Worm (Caenorhabditis elegans): ENCODE data around the gene R11G1.1.

Gene R11G1.1

ce11 chrX:3694172-3694571 lies 34.9 kb downstream of the R11G1.1 start (continued):
- TF ChIP-seq snpc-1.3 (tag; optimal IDR thresholded peaks at IDR 0.05; ENCODE audit: insufficient read depth) (no peak), C06A6.2 (GFP tag; conservative IDR thresholded peaks at IDR 0.05) (no peak), ZK185.1 (tag; optimal IDR thresholded peaks at IDR 0.05; ENCODE audit: poor library complexity, severe bottlenecking) (no peak), cebp-2 (GFP tag; IDR thresholded peaks at IDR 0.05) (no peak), lsy-27 (tag; optimal IDR thresholded peaks at IDR 0.05; ENCODE audit: borderline replicate concordance, insufficient read depth) (no peak), nhr-90 (tag; optimal IDR thresholded peaks at IDR 0.05) (no peak), madf-10 (tag; optimal IDR thresholded peaks at IDR 0.05) (no peak), attf-5 (GFP tag; optimal IDR thresholded peaks at IDR 0.05) (peak; percentile 49), hlh-12 (tag; optimal IDR thresholded peaks at IDR 0.05) (no peak), zfh-2 (GFP tag; conservative IDR thresholded peaks at IDR 0.05) (peak; percentile 67; the same call in 1 of the 2 replicates), mcd-1 (GFP tag; IDR thresholded peaks at IDR 0.05) (peak; percentile 30; the same call in 1 of the 2 replicates), nfya-1 (tag; optimal IDR thresholded peaks at IDR 0.05; ENCODE audit: borderline replicate concordance, insufficient read depth) (no peak), K11D2.4 (GFP tag; IDR thresholded peaks at IDR 0.05) (peak; percentile 63; the same call in 1 of the 2 replicates), fkh-3 (tag; optimal IDR thresholded peaks at IDR 0.05) (no peak), snpc-1.1 (tag; optimal IDR thresholded peaks at IDR 0.05; ENCODE audit: insufficient read depth) (no peak), xnd-1 (tag; optimal IDR thresholded peaks at IDR 0.05) (no peak), egl-18 (GFP tag; IDR thresholded peaks at IDR 0.05) (no peak), sdz-38 (tag; optimal IDR thresholded peaks at IDR 0.05) (no peak), ceh-58 (GFP tag; IDR thresholded peaks at IDR 0.05) (no peak), dpl-1 (GFP tag; optimal IDR thresholded peaks at IDR 0.05) (no peak), lin-40 (tag; optimal IDR thresholded peaks at IDR 0.05) (no peak), madf-8 (GFP tag; conservative IDR thresholded peaks at IDR 0.05) (no peak), zim-3 (tag; optimal IDR thresholded peaks at IDR 0.05) (no peak), attf-3 (GFP tag; conservative IDR thresholded peaks at IDR 0.05) (no peak), ceh-100 (GFP tag; IDR thresholded peaks at IDR 0.05) (no peak), attf-6 (GFP tag; IDR thresholded peaks at IDR 0.05) (no peak), sea-2 (GFP tag; IDR thresholded peaks at IDR 0.05) (no peak), nhr-179 (tag; optimal IDR thresholded peaks at IDR 0.05) (no peak), die-1 (tag; optimal IDR thresholded peaks at IDR 0.05) (peak; percentile 26), ztf-26 (tag; optimal IDR thresholded peaks at IDR 0.05) (peak; percentile 8), mxl-1 (tag; optimal IDR thresholded peaks at IDR 0.05) (no peak), Y79H2A.3 (GFP tag; conservative IDR thresholded peaks at IDR 0.05) (no peak), ztf-18 (tag; optimal IDR thresholded peaks at IDR 0.05) (no peak), nfyb-1 (GFP tag; IDR thresholded peaks at IDR 0.05) (peak; percentile 52), let-607 (tag; optimal IDR thresholded peaks at IDR 0.05) (no peak), rcor-1 (GFP tag; IDR thresholded peaks at IDR 0.05) (no peak), aptf-2 (GFP tag; conservative IDR thresholded peaks at IDR 0.05) (0 out of 2 replicates have a peak, but pooled peaks have one; percentile 52), K12H6.12 (tag; optimal IDR thresholded peaks at IDR 0.05) (peak; percentile 59), bed-1 (GFP tag; IDR thresholded peaks at IDR 0.05) (no peak), pbrm-1 (GFP tag; IDR thresholded peaks at IDR 0.05) (peak; percentile 45; the same call in 1 of the 2 replicates), hrde-1 (tag; optimal IDR thresholded peaks at IDR 0.05; ENCODE audit: borderline replicate concordance) (no peak), C17E4.6 (GFP tag; IDR thresholded peaks at IDR 0.05) (no peak), Y95B8A.8 (GFP tag; IDR thresholded peaks at IDR 0.05) (no peak), ama-1 (optimal IDR thresholded peaks at IDR 0.05) (no peak), ama-1 (GFP tag; optimal IDR thresholded peaks at IDR 0.05) (no peak), tlf-1 (GFP tag; optimal IDR thresholded peaks at IDR 0.05) (no peak), repo-1 (tag; optimal IDR thresholded peaks at IDR 0.05) (no peak), unc-62 (GFP tag; optimal IDR thresholded peaks at IDR 0.05) (no peak), hlh-26 (GFP tag; conservative IDR thresholded peaks at IDR 0.05) (no peak)
